Worm (Caenorhabditis elegans): ENCODE data around the gene srt-28.

ce11 chrV:2672603-2673002 lies 40.8 kb downstream of the srt-28 start, which contains the start of gene W02G9.3:
- TF ChIP-seq nhr-90 (tag; optimal IDR thresholded peaks at IDR 0.05) = no peak
- no peak for TF ChIP-seq sdz-38 (tag; optimal IDR thresholded peaks at IDR 0.05)
- peak; percentile 55 for TF ChIP-seq snpc-1.3 (tag; optimal IDR thresholded peaks at IDR 0.05; ENCODE audit: insufficient read depth)
- peak; percentile 58 for TF ChIP-seq lsl-1 (GFP tag; optimal IDR thresholded peaks at IDR 0.05)
- TF ChIP-seq rcor-1 (GFP tag; IDR thresholded peaks at IDR 0.05) = peak; percentile 48; the same call in 1 of the 2 replicates
- no peak for TF ChIP-seq Y53G8AR.9 (GFP tag; conservative IDR thresholded peaks at IDR 0.05)
- TF ChIP-seq snpc-4 (GFP tag; optimal IDR thresholded peaks at IDR 0.05) = no peak
- TF ChIP-seq snpc-4 (tag; optimal IDR thresholded peaks at IDR 0.05) = peak; percentile 24 to 64 (median 44)
- no peak for TF ChIP-seq unc-130 (GFP tag; optimal IDR thresholded peaks at IDR 0.05)
- no peak for TF ChIP-seq nfya-2 (GFP tag; IDR thresholded peaks at IDR 0.05)
- TF ChIP-seq ztf-22 (GFP tag; optimal IDR thresholded peaks at IDR 0.05) = no peak
- TF ChIP-seq ama-1 (optimal IDR thresholded peaks at IDR 0.05) = no peak
- no peak for TF ChIP-seq ama-1 (GFP tag; optimal IDR thresholded peaks at IDR 0.05)
